Fruit fly (Drosophila melanogaster) whole organism, embryonic: ENCODE results near the gene Rpt4.

Experiments
- Adf1 ChIP-seq: fragments of 200-800 bp; sonication (Bioruptor generic); IDR thresholded peaks from 2 replicates; pipeline ENCODE4 v1.3.6; 2022; ENCODE audit warnings: missing biosample characterization, missing genetic modification characterization
- Atf6 ChIP-seq: fragments of 200-800 bp; sonication (Bioruptor generic); IDR thresholded peaks from 2 replicates; pipeline ENCODE4 v1.3.6; 2022; ENCODE audit warnings: missing biosample characterization, missing genetic modification characterization
- CG10321 ChIP-seq: fragments of 200-800 bp; sonication (Bioruptor generic); IDR thresholded peaks from 2 replicates; pipeline ENCODE4 v1.3.6; 2022; ENCODE audit warnings: missing biosample characterization, missing genetic modification characterization
- CG12236 ChIP-seq: fragments of 200-800 bp; sonication (Bioruptor generic); optimal IDR thresholded peaks from 2 replicates; lab custom pipeline; 2016; ENCODE audit warnings: missing biosample characterization, missing genetic modification characterization
- CG12391 ChIP-seq: fragments of 200-800 bp; sonication (Bioruptor generic); optimal IDR thresholded peaks from 3 replicates; lab custom pipeline; 2018; ENCODE audit warnings: missing biosample characterization, mild to moderate bottlenecking, missing genetic modification characterization, moderate library complexity
- CG13775 ChIP-seq: fragments of 200-800 bp; sonication (Bioruptor generic); optimal IDR thresholded peaks from 3 replicates; lab custom pipeline; 2017; ENCODE audit warnings: missing biosample characterization, mild to moderate bottlenecking, missing genetic modification characterization
- CG14050 ChIP-seq: fragments of 200-800 bp; sonication (Bioruptor generic); IDR thresholded peaks from 3 replicates; pipeline ENCODE4 v1.3.6; 2022; ENCODE audit warnings: missing biosample characterization, missing genetic modification characterization
- CG14667 ChIP-seq: fragments of 200-800 bp; sonication (Bioruptor generic); IDR thresholded peaks from 2 replicates; pipeline ENCODE4 v1.3.6; 2022; ENCODE audit warnings: missing biosample characterization, missing genetic modification characterization
- CG14965 ChIP-seq: fragments of 200-800 bp; sonication (Bioruptor generic); optimal IDR thresholded peaks from 2 replicates; lab custom pipeline; 2016; ENCODE audit warnings: missing biosample characterization, missing genetic modification characterization, borderline replicate concordance
- CG15514 ChIP-seq: fragments of 200-800 bp; sonication (Bioruptor generic); optimal IDR thresholded peaks from 3 replicates; lab custom pipeline; 2017; ENCODE audit warnings: missing biosample characterization, missing genetic modification characterization, mild to moderate bottlenecking, moderate library complexity, missing genetic modification reagents
- CG15696 ChIP-seq: fragments of 200-800 bp; sonication (Bioruptor generic); optimal IDR thresholded peaks from 2 replicates; lab custom pipeline; 2019; ENCODE audit warnings: missing biosample characterization, mild to moderate bottlenecking, missing genetic modification characterization, moderate library complexity
- CG18599 ChIP-seq: fragments of 200-800 bp; sonication (Bioruptor generic); optimal IDR thresholded peaks from 3 replicates; lab custom pipeline; 2017; ENCODE audit warnings: missing biosample characterization, missing genetic modification characterization, mild to moderate bottlenecking, moderate library complexity, missing genetic modification reagents
- CG2678 ChIP-seq: fragments of 200-800 bp; sonication (Bioruptor generic); optimal IDR thresholded peaks from 3 replicates; lab custom pipeline; 2019; ENCODE audit warnings: missing biosample characterization, mild to moderate bottlenecking, missing genetic modification characterization, moderate library complexity
- CG3726 ChIP-seq: fragments of 200-800 bp; sonication (Bioruptor generic); IDR thresholded peaks from 3 replicates; pipeline ENCODE4, ENCODE4 v1.3.6; 2022; ENCODE audit warnings: missing biosample characterization, missing genetic modification characterization
- CG42726 ChIP-seq: fragments of 200-800 bp; sonication (Bioruptor generic); IDR thresholded peaks from 2 replicates; pipeline ENCODE4 v1.3.6; 2022; ENCODE audit warnings: missing biosample characterization, missing genetic modification characterization; ENCODE audit not compliant: partially characterized antibody
- CG4360 ChIP-seq: fragments of 200-800 bp; sonication (Bioruptor generic); IDR thresholded peaks from 2 replicates; pipeline ENCODE4 v1.3.6; 2022; ENCODE audit warnings: missing biosample characterization, missing genetic modification characterization
- CG43689 ChIP-seq: fragments of 200-800 bp; sonication (Bioruptor generic); IDR thresholded peaks from 2 replicates; pipeline ENCODE4 v1.3.6; 2022; ENCODE audit warnings: missing biosample characterization, missing genetic modification characterization
- CG6272 ChIP-seq: fragments of 200-800 bp; sonication (Bioruptor generic); IDR thresholded peaks from 2 replicates; pipeline ENCODE4 v1.3.6; 2022; ENCODE audit warnings: missing biosample characterization, missing genetic modification characterization
- CG6683 ChIP-seq: fragments of 200-800 bp; sonication (Bioruptor generic); optimal IDR thresholded peaks from 2 replicates; lab custom pipeline; 2017; ENCODE audit warnings: missing biosample characterization, mild to moderate bottlenecking, missing genetic modification characterization, missing genetic modification reagents
- CG7357 ChIP-seq: fragments of 200-800 bp; sonication (Bioruptor generic); IDR thresholded peaks from 3 replicates; pipeline ENCODE4 v1.3.6; 2022; ENCODE audit warnings: missing biosample characterization, missing genetic modification characterization
- CG8281 ChIP-seq: fragments of 200-800 bp; sonication (Bioruptor generic); optimal IDR thresholded peaks from 2 replicates; lab custom pipeline; 2018; ENCODE audit warnings: missing biosample characterization, mild to moderate bottlenecking, missing genetic modification characterization, moderate library complexity
- Camta ChIP-seq: fragments of 200-800 bp; sonication (Bioruptor generic); optimal IDR thresholded peaks from 2 replicates; lab custom pipeline; 2016; ENCODE audit warnings: missing biosample characterization, missing genetic modification characterization
- CrebB ChIP-seq: fragments of 200-800 bp; sonication (Bioruptor generic); optimal IDR thresholded peaks from 3 replicates; lab custom pipeline; 2018; ENCODE audit warnings: missing biosample characterization, mild to moderate bottlenecking, missing genetic modification characterization
- Dp ChIP-seq: fragments of 200-800 bp; sonication (Bioruptor generic); optimal IDR thresholded peaks from 2 replicates; lab custom pipeline; 2018; ENCODE audit warnings: missing biosample characterization, mild to moderate bottlenecking, missing genetic modification characterization, moderate library complexity
- Dref ChIP-seq: fragments of 200-800 bp; sonication (Bioruptor generic); IDR thresholded peaks from 2 replicates; pipeline ENCODE4 v1.3.6; 2022; ENCODE audit warnings: missing biosample characterization, missing genetic modification characterization
- HLH4C ChIP-seq: fragments of 200-800 bp; sonication (Bioruptor generic); IDR thresholded peaks from 3 replicates; pipeline ENCODE4 v1.3.6; 2022; ENCODE audit warnings: missing biosample characterization, missing genetic modification characterization; ENCODE audit not compliant: partially characterized antibody
- Hr3 ChIP-seq: fragments of 200-800 bp; sonication (Bioruptor generic); optimal IDR thresholded peaks from 3 replicates; lab custom pipeline; 2016; ENCODE audit warnings: missing biosample characterization, missing genetic modification characterization
- Neu2 ChIP-seq: fragments of 200-800 bp; sonication (Bioruptor generic); optimal IDR thresholded peaks from 3 replicates; lab custom pipeline; 2016; ENCODE audit warnings: missing biosample characterization, missing genetic modification characterization, borderline replicate concordance
- Oli ChIP-seq: fragments of 200-800 bp; sonication (Bioruptor generic); optimal IDR thresholded peaks from 2 replicates; lab custom pipeline; 2018; ENCODE audit warnings: missing biosample characterization, mild to moderate bottlenecking, missing genetic modification characterization, moderate library complexity
- Poxn ChIP-seq: fragments of 200-800 bp; sonication (Bioruptor generic); IDR thresholded peaks from 2 replicates; pipeline ENCODE4 v1.3.6; 2022; ENCODE audit warnings: missing biosample characterization, missing genetic modification characterization
- Rx ChIP-seq: fragments of 200-800 bp; sonication (Bioruptor generic); IDR thresholded peaks from 2 replicates; pipeline ENCODE4 v1.3.6; 2022; ENCODE audit warnings: missing biosample characterization, missing genetic modification characterization
- Scr ChIP-seq: fragments of 200-800 bp; sonication (Bioruptor generic); IDR thresholded peaks from 2 replicates; pipeline ENCODE4 v1.3.6; 2022; ENCODE audit warnings: missing biosample characterization, missing genetic modification characterization; ENCODE audit not compliant: partially characterized antibody
- Side ChIP-seq: fragments of 200-800 bp; sonication (Bioruptor generic); optimal IDR thresholded peaks from 2 replicates; lab custom pipeline; 2016; ENCODE audit warnings: missing biosample characterization, missing genetic modification characterization
- Sox100B ChIP-seq: fragments of 200-800 bp; sonication (Bioruptor generic); optimal IDR thresholded peaks from 3 replicates; lab custom pipeline; 2018; ENCODE audit warnings: missing biosample characterization, mild to moderate bottlenecking, missing genetic modification characterization
- Stat92E ChIP-seq, 3 experiments: fragments of >200 bp in 2 of 3; fragments of 200-800 bp in 1 of 3; sonication (Bioruptor generic) in 1 of 3; optimal IDR thresholded peaks; 2 replicates each; lab custom pipeline; 2017 to 2019; ENCODE audit warnings: missing biosample characterization in 3 of 3, missing genetic modification characterization in 3 of 3, mild to moderate bottlenecking in 1 of 3, moderate library complexity in 1 of 3
- Usf ChIP-seq: fragments of 200-800 bp; sonication (Bioruptor generic); optimal IDR thresholded peaks from 2 replicates; lab custom pipeline; 2017; ENCODE audit warnings: missing genotype, missing biosample characterization, missing genetic modification characterization
- al ChIP-seq: fragments of 200-800 bp; sonication (Bioruptor generic); IDR thresholded peaks from 2 replicates; pipeline ENCODE4 v1.3.6; 2022; ENCODE audit warnings: missing biosample characterization, missing genetic modification characterization
- ap ChIP-seq: fragments of 200-800 bp; sonication (Bioruptor generic); IDR thresholded peaks from 2 replicates; pipeline ENCODE4 v1.3.6; 2022; ENCODE audit warnings: missing biosample characterization, missing genetic modification characterization
- dati ChIP-seq: fragments of 200-800 bp; sonication (Bioruptor generic); IDR thresholded peaks from 2 replicates; pipeline ENCODE4 v1.3.6; 2022; ENCODE audit warnings: missing biosample characterization, missing genetic modification characterization
- en ChIP-seq: fragments of 200-800 bp; sonication (Bioruptor generic); optimal IDR thresholded peaks from 2 replicates; lab custom pipeline; 2016; ENCODE audit warnings: missing biosample characterization, missing genetic modification characterization
- fd3F ChIP-seq: fragments of 200-800 bp; sonication (Bioruptor generic); optimal IDR thresholded peaks from 2 replicates; lab custom pipeline; 2018; ENCODE audit warnings: missing biosample characterization, mild to moderate bottlenecking, missing genetic modification characterization, moderate library complexity
- gcm ChIP-seq: fragments of 200-800 bp; sonication (Bioruptor generic); optimal IDR thresholded peaks from 2 replicates; lab custom pipeline; 2019; ENCODE audit warnings: missing biosample characterization, mild to moderate bottlenecking, missing genetic modification characterization, moderate library complexity
- hth ChIP-seq: fragments of >200 bp; optimal IDR thresholded peaks from 2 replicates; lab custom pipeline; 2017; ENCODE audit warnings: inconsistent platforms
- jigr1 ChIP-seq: fragments of 200-800 bp; sonication (Bioruptor generic); IDR thresholded peaks from 3 replicates; pipeline ENCODE4 v1.3.6; 2022; ENCODE audit warnings: missing biosample characterization, missing genetic modification characterization
- maf-S ChIP-seq: fragments of 200-800 bp; sonication (Bioruptor generic); optimal IDR thresholded peaks from 2 replicates; lab custom pipeline; 2016; ENCODE audit warnings: missing biosample characterization, missing genetic modification characterization
- pb ChIP-seq: fragments of 200-800 bp; sonication (Bioruptor generic); optimal IDR thresholded peaks from 3 replicates; lab custom pipeline; 2016; ENCODE audit warnings: missing biosample characterization, missing genetic modification characterization
- prd ChIP-seq, 3 experiments: fragments of >200 bp in 2 of 3; fragments of 200-800 bp in 1 of 3; sonication (Bioruptor generic) in 1 of 3; optimal IDR thresholded peaks in 2 of 3; IDR thresholded peaks in 1 of 3; 2 replicates in 2 of 3; 3 replicates in 1 of 3; pipeline versions ENCODE4 v1.3.6 to Lab custom; 2017 to 2022; ENCODE audit warnings: missing biosample characterization in 1 of 3, missing genetic modification characterization in 1 of 3
- schlank ChIP-seq: fragments of 200-800 bp; sonication (Bioruptor generic); optimal IDR thresholded peaks from 2 replicates; lab custom pipeline; 2018; ENCODE audit warnings: missing biosample characterization, mild to moderate bottlenecking, missing genetic modification characterization
- tio ChIP-seq: fragments of 200-800 bp; sonication (Bioruptor generic); optimal IDR thresholded peaks from 2 replicates; lab custom pipeline; 2017; ENCODE audit warnings: missing biosample characterization, missing genetic modification characterization, inconsistent platforms
- vnd ChIP-seq: fragments of 200-800 bp; sonication (Bioruptor generic); IDR thresholded peaks from 3 replicates; pipeline ENCODE4 v1.3.6; 2022; ENCODE audit warnings: missing biosample characterization, missing genetic modification characterization; ENCODE audit not compliant: partially characterized antibody
- z ChIP-seq: fragments of 200-800 bp; sonication (Bioruptor generic); IDR thresholded peaks from 3 replicates; pipeline ENCODE4 v1.3.6; 2022; ENCODE audit warnings: missing biosample characterization, missing genetic modification characterization

The Rpt4 gene

dm6 chrX:6287842-6288241 lies 3.2 kb downstream of the Rpt4 start, which contains the start of the genes Top3beta and wuho (continued):
- TF ChIP-seq CG43689 (GFP tag; lab: Robert Waterston, UW) (no peak), fd3F (GFP tag; lab: Kevin White, UChicago) (no peak), CG2678 (tag; lab: Kevin White, UChicago) (no peak), CrebB (tag; lab: Kevin White, UChicago) (peak; percentile 41), Usf (GFP tag; lab: Kevin White, UChicago) (no peak), pb (GFP tag; lab: Kevin White, UChicago) (peak; percentile 6), CG42726 (GFP tag; lab: Robert Waterston, UW) (peak; percentile 47; the same call in 1 of the 2 replicates), prd (optimal IDR thresholded peaks at IDR 0.05; lab: Kevin White, UChicago) (no peak), prd (GFP tag; IDR thresholded peaks at IDR 0.05; lab: Robert Waterston, UW) (0 out of 3 replicates have a peak, but pooled peaks have one; percentile 35), CG6683 (no peak), Poxn (GFP tag; lab: Robert Waterston, UW) (no peak), CG15696 (tag; lab: Kevin White, UChicago) (no peak), Camta (GFP tag; lab: Kevin White, UChicago) (peak; percentile 21), Sox100B (no peak), CG14965 (GFP tag; lab: Kevin White, UChicago) (no peak), jigr1 (no peak), Rx (GFP tag; lab: Robert Waterston, UW) (no peak), Adf1 (GFP tag; lab: Robert Waterston, UW) (no peak), CG15514 (GFP tag; lab: Kevin White, UChicago) (peak; percentile 88), gcm (GFP tag; lab: Kevin White, UChicago) (peak; percentile 13), hth (lab: Kevin White, UChicago) (no peak), Hr3 (GFP tag; lab: Kevin White, UChicago) (no peak), CG3726 (GFP tag; lab: Robert Waterston, UW) (no peak), CG12391 (peak; percentile 63), z (no peak), Atf6 (GFP tag; lab: Robert Waterston, UW) (no peak), CG6272 (GFP tag; lab: Robert Waterston, UW) (no peak), CG4360 (no peak), CG7357 (GFP tag; lab: Robert Waterston, UW) (no peak), Oli (tag; lab: Kevin White, UChicago) (no peak), ap (no peak), Dref (GFP tag; lab: Robert Waterston, UW) (peak; percentile 88), vnd (peak; percentile 52; the same call in 1 of the 3 replicates), al (GFP tag; lab: Robert Waterston, UW) (no peak), maf-S (peak; percentile 57), tio (GFP tag; lab: Kevin White, UChicago) (no peak), Stat92E (GFP tag; optimal IDR thresholded peaks at IDR 0.05; lab: Kevin White, UChicago) (peak in 1 of 3 experiments; percentile 73), CG12236 (GFP tag; lab: Kevin White, UChicago) (no peak), CG14667 (GFP tag; lab: Robert Waterston, UW) (no peak), CG10321 (GFP tag; lab: Robert Waterston, UW) (no peak), Dp (GFP tag; lab: Kevin White, UChicago) (peak; percentile 49), HLH4C (GFP tag; lab: Robert Waterston, UW) (peak; percentile 79), CG18599 (no peak), schlank (tag; lab: Kevin White, UChicago) (no peak), en (GFP tag; lab: Kevin White, UChicago) (no peak), CG14050 (GFP tag; lab: Robert Waterston, UW) (no peak), Scr (GFP tag; lab: Robert Waterston, UW) (peak; percentile 65; the same call in 1 of the 2 replicates), dati (GFP tag; lab: Robert Waterston, UW) (no peak), CG13775 (GFP tag; lab: Kevin White, UChicago) (no peak), Neu2 (GFP tag; lab: Kevin White, UChicago) (no peak), Side (GFP tag; lab: Kevin White, UChicago) (peak; percentile 46), CG8281 (tag; lab: Kevin White, UChicago) (no peak)
